Worm (Caenorhabditis elegans) whole organism, L3 larva: ENCODE results near the gene letm-1.
A peak's percentile ranks its signal among the peaks of the same experiment; 100 is the strongest.

Source experiments
- ZK546.5 ChIP-seq: sonication (generic microtip); optimal IDR thresholded peaks from 2 replicates; lab custom pipeline; 2017; ENCODE audit warnings: missing biosample characterization, missing genetic modification characterization
- aly-2 ChIP-seq: fragments of 150-350 bp; optimal IDR thresholded peaks from 2 replicates; lab custom pipeline; 2014; ENCODE audit warnings: missing biosample characterization, missing genetic modification characterization
- ama-1 ChIP-seq: fragments of 150-350 bp; optimal IDR thresholded peaks from 2 replicates; lab custom pipeline; 2018
- ceh-16 ChIP-seq: sonication (generic microtip); optimal IDR thresholded peaks from 2 replicates; lab custom pipeline; 2017; ENCODE audit warnings: missing biosample characterization, missing genetic modification characterization
- ceh-28 ChIP-seq: fragments of 150-350 bp; optimal IDR thresholded peaks from 2 replicates; lab custom pipeline; 2014; ENCODE audit warnings: missing biosample characterization, missing genetic modification reagents, missing genetic modification characterization
- ceh-9 ChIP-seq: sonication (generic microtip); optimal IDR thresholded peaks from 2 replicates; lab custom pipeline; 2018; ENCODE audit warnings: missing biosample characterization, missing genetic modification characterization
- daf-12 ChIP-seq: fragments of 150-350 bp; optimal IDR thresholded peaks from 2 replicates; lab custom pipeline; 2014; ENCODE audit warnings: missing biosample characterization, missing genetic modification reagents, missing genetic modification characterization
- egl-5 ChIP-seq: fragments of 150-350 bp; optimal IDR thresholded peaks from 2 replicates; lab custom pipeline; 2017; ENCODE audit warnings: missing biosample characterization, missing genetic modification reagents, missing genetic modification characterization, inconsistent platforms
- elt-1 ChIP-seq: fragments of 150-350 bp; optimal IDR thresholded peaks from 2 replicates; lab custom pipeline; 2014; ENCODE audit warnings: missing biosample characterization, missing genetic modification characterization
- elt-2 ChIP-seq: sonication (generic microtip); optimal IDR thresholded peaks from 2 replicates; lab custom pipeline; 2016; ENCODE audit warnings: missing genetic modification reagents, mild to moderate bottlenecking, missing genetic modification characterization, missing compliant biosample characterization
- elt-3 ChIP-seq, 3 experiments: fragments of 150-350 bp in 1 of 3; sonication (generic microtip) in 2 of 3; optimal IDR thresholded peaks; 2 replicates in 2 of 3; 4 replicates in 1 of 3; lab custom pipeline; 2014 to 2017; ENCODE audit warnings: missing biosample characterization in 3 of 3, missing genetic modification characterization in 3 of 3
- fkh-2 ChIP-seq: fragments of 150-350 bp; optimal IDR thresholded peaks from 2 replicates; lab custom pipeline; 2014; ENCODE audit warnings: missing biosample characterization, missing genetic modification reagents, missing genetic modification characterization
- fos-1 ChIP-seq: fragments of 150-350 bp; optimal IDR thresholded peaks from 2 replicates; lab custom pipeline; 2014; ENCODE audit warnings: missing biosample characterization, missing genetic modification characterization
- hmg-11 ChIP-seq: sonication (generic microtip); optimal IDR thresholded peaks from 2 replicates; lab custom pipeline; 2016; ENCODE audit warnings: missing genetic modification characterization, missing compliant biosample characterization
- jun-1 ChIP-seq: fragments of 150-350 bp; optimal IDR thresholded peaks from 2 replicates; lab custom pipeline; 2014; ENCODE audit warnings: missing biosample characterization, missing genetic modification reagents, missing genetic modification characterization
- lin-15B ChIP-seq: fragments of 150-350 bp; optimal IDR thresholded peaks from 2 replicates; lab custom pipeline; 2014; ENCODE audit warnings: missing biosample characterization, missing genetic modification characterization
- lsy-12 ChIP-seq: sonication (generic microtip); optimal IDR thresholded peaks from 2 replicates; lab custom pipeline; 2016; ENCODE audit warnings: mild to moderate bottlenecking, missing genetic modification characterization, missing compliant biosample characterization
- nhr-11 ChIP-seq: fragments of 150-350 bp; optimal IDR thresholded peaks from 2 replicates; lab custom pipeline; 2014; ENCODE audit warnings: missing biosample characterization, missing genetic modification characterization
- nhr-12 ChIP-seq: fragments of 150-350 bp; optimal IDR thresholded peaks from 2 replicates; lab custom pipeline; 2014; ENCODE audit warnings: missing biosample characterization, missing genetic modification characterization
- nhr-23 ChIP-seq: fragments of 150-350 bp; optimal IDR thresholded peaks from 2 replicates; lab custom pipeline; 2014; ENCODE audit warnings: missing biosample characterization, missing genetic modification reagents, missing genetic modification characterization
- nhr-237 ChIP-seq: fragments of 150-350 bp; optimal IDR thresholded peaks from 2 replicates; lab custom pipeline; 2014; ENCODE audit warnings: missing biosample characterization, missing genetic modification characterization
- nhr-28 ChIP-seq: fragments of 150-350 bp; optimal IDR thresholded peaks from 2 replicates; lab custom pipeline; 2014; ENCODE audit warnings: missing biosample characterization, missing genetic modification characterization
- nhr-43 ChIP-seq: sonication (generic microtip); optimal IDR thresholded peaks from 2 replicates; lab custom pipeline; 2016; ENCODE audit warnings: mild to moderate bottlenecking, missing genetic modification characterization, missing compliant biosample characterization; ENCODE audit not compliant: poor library complexity, severe bottlenecking
- nhr-67 ChIP-seq: fragments of 150-350 bp; optimal IDR thresholded peaks from 2 replicates; lab custom pipeline; 2014; ENCODE audit warnings: missing biosample characterization, missing genetic modification characterization
- nhr-76 ChIP-seq: fragments of 150-350 bp; sonication (generic microtip); optimal IDR thresholded peaks from 5 replicates; lab custom pipeline; 2014; ENCODE audit warnings: missing biosample characterization, missing genetic modification characterization
- nhr-77 ChIP-seq: fragments of 150-350 bp; optimal IDR thresholded peaks from 2 replicates; lab custom pipeline; 2014; ENCODE audit warnings: missing biosample characterization, missing genetic modification characterization
- pha-4 ChIP-seq: fragments of 150-350 bp; optimal IDR thresholded peaks from 2 replicates; lab custom pipeline; 2014; ENCODE audit warnings: missing biosample characterization, missing genetic modification reagents, missing genetic modification characterization
- skn-1 ChIP-seq: fragments of 150-350 bp; optimal IDR thresholded peaks from 2 replicates; lab custom pipeline; 2014; ENCODE audit warnings: missing biosample characterization, missing genetic modification characterization
- snpc-4 ChIP-seq: fragments of 150-350 bp; optimal IDR thresholded peaks from 2 replicates; lab custom pipeline; 2014; ENCODE audit warnings: missing biosample characterization, missing genetic modification characterization
- tbx-2 ChIP-seq: sonication (generic microtip); optimal IDR thresholded peaks from 2 replicates; lab custom pipeline; 2016; ENCODE audit warnings: mild to moderate bottlenecking, missing genetic modification characterization, missing compliant biosample characterization
- unc-39 ChIP-seq: sonication (generic microtip); optimal IDR thresholded peaks from 4 replicates; lab custom pipeline; 2017; ENCODE audit warnings: missing biosample characterization, missing genetic modification characterization
- unc-62 ChIP-seq: fragments of 150-350 bp; sonication (generic microtip); optimal IDR thresholded peaks from 4 replicates; lab custom pipeline; 2014; ENCODE audit warnings: missing biosample characterization, missing genetic modification reagents, missing genetic modification characterization
- zag-1 ChIP-seq: fragments of 150-350 bp; optimal IDR thresholded peaks from 2 replicates; lab custom pipeline; 2014; ENCODE audit warnings: missing biosample characterization, missing genetic modification characterization

The letm-1 gene

ce11 chrV:13647185-13647584 is 13.9 kb upstream of the letm-1 start:
- TF ChIP-seq nhr-12 (no peak), elt-3 (tag; optimal IDR thresholded peaks at IDR 0.05; lab: Kevin White, UChicago) (no peak), elt-1 (no peak), nhr-28 (tag; lab: Kevin White, UChicago) (no peak), nhr-67 (tag; lab: Kevin White, UChicago) (no peak), snpc-4 (tag; lab: Kevin White, UChicago) (no peak), nhr-76 (no peak), daf-12 (tag; lab: Kevin White, UChicago) (no peak), ama-1 (lab: Kevin White, UChicago) (no peak), zag-1 (tag; lab: Kevin White, UChicago) (no peak), pha-4 (tag; lab: Kevin White, UChicago) (no peak), fos-1 (no peak), aly-2 (tag; lab: Kevin White, UChicago) (no peak)

DNA sequence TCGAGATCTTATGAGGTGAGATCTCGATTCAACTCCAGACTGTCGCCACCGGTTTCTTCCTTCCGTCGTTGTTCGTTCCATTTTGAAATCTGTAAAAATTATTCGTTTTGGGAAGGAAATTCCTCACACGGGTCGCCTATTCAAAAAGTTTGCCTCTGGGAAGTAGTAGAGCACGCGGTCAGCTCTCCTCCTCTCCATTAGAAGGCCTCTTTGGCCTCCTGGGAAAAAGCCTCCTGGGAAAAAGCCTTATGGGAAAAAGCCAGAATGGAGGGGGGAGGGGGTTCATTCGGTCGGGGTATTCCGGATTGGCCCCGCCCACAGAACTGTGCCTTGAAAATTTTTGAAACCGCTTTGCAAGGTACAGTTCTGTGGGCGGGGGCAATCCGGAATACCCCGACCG is 13.4 kb upstream of the letm-1 start:
- no peak for TF ChIP-seq nhr-237
- no peak for TF ChIP-seq ceh-28
- no peak for TF ChIP-seq ceh-9 (tag; lab: Kevin White, UChicago)
- no peak for TF ChIP-seq skn-1
- TF ChIP-seq nhr-43 (tag; lab: Kevin White, UChicago) = no peak
- no peak for TF ChIP-seq lin-15B (tag; lab: Kevin White, UChicago)
- no peak for TF ChIP-seq egl-5
- TF ChIP-seq nhr-11 = no peak
- TF ChIP-seq pha-4 (tag; lab: Kevin White, UChicago) = no peak
- no peak for TF ChIP-seq ceh-16
- TF ChIP-seq ZK546.5 (tag; lab: Kevin White, UChicago) = no peak
- no peak for TF ChIP-seq elt-2

DNA sequence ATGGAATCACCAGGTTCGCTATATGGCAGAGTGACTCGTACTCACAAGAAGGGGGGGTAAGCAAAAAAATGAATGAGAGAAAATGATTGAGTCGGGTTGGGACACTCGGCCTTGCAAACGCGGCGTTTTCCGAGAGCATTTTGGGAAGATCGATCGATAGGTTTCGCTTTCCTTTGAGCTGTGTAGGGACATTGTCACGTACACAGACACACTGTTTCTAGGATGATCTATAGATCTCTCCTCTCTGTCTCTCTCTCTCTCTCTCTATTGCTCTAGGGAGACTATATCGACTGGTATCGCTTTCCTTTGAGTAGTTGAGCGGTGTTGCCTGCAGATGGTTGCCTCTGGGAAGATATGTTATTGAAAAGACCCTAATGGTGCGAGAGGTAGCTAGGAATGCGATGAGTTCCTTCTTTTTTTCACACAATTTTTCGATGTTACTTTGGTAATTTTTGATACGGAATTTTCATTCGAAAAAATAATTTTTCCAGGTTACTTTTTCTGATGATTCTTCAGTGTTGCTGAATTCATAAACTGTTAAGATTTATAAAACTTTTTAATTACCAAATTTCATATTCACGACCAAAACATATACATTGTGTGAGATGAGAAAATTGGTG is 11.2 kb upstream of the letm-1 start, which contains the start of gene H37A05.4:
TSS of gene H37A05.4 (minus strand) at position 51 of the 620 bp plus-strand sequence.
- TF ChIP-seq lin-15B (tag; lab: Kevin White, UChicago) (no peak), lsy-12 (tag; lab: Kevin White, UChicago) (peak; percentile 73), nhr-43 (tag; lab: Kevin White, UChicago) (peak; percentile 94), elt-2 (peak; percentile 40), unc-39 (tag; lab: Kevin White, UChicago) (no peak), aly-2 (tag; lab: Kevin White, UChicago) (peak; percentile 18), zag-1 (tag; lab: Kevin White, UChicago) (no peak), nhr-23 (tag; lab: Kevin White, UChicago) (peak; percentile 35), ama-1 (lab: Kevin White, UChicago) (peak; percentile 33), tbx-2 (tag; lab: Kevin White, UChicago) (peak; percentile 7), nhr-77 (no peak)

DNA sequence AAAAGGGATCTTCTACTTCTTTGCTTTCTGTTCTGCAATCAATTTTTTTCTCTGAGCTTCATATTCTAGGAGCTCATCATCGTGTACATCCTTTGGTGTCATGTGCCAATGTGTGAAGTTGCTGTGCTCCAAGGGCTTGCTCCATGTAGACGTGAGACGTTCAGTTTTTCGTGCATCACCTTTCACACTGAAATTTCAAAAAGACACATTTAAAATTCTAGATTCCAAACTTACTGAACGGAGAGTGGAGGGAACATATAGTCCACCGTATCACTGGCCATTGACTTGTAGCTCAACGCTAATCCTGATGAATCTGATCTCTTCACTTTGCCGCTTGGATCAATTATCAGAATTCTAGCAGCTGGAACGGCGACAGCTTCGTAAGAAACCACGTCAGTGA is 10.3 kb upstream of the letm-1 start:
- no peak for TF ChIP-seq fkh-2
- TF ChIP-seq hmg-11 (tag; lab: Kevin White, UChicago) = no peak

ce11 chrV:13652322-13652721 is 8.7 kb upstream of the letm-1 start:
- TF ChIP-seq jun-1 = no peak
- TF ChIP-seq snpc-4 (tag; lab: Kevin White, UChicago) = no peak
- TF ChIP-seq elt-2 = peak; percentile 4
- no peak for TF ChIP-seq unc-62 (GFP tag; lab: Kevin White, UChicago)
- no peak for TF ChIP-seq nhr-11
- peak; percentile 55 for TF ChIP-seq nhr-43 (tag; lab: Kevin White, UChicago)
